Worm (Caenorhabditis elegans) whole organism, L2 larva: ENCODE measurements around the gene ins-7.

ENCODE experiments used
- ama-1 ChIP-seq: fragments of 150-350 bp; optimal IDR thresholded peaks from 2 replicates; lab custom pipeline; 2018; ENCODE audit warnings: inconsistent platforms
- dmd-4 ChIP-seq: sonication (generic microtip); optimal IDR thresholded peaks from 2 replicates; lab custom pipeline; 2017; ENCODE audit warnings: missing biosample characterization, missing genetic modification characterization
- egl-27 ChIP-seq: sonication (generic microtip); optimal IDR thresholded peaks from 3 replicates; lab custom pipeline; 2017; ENCODE audit warnings: missing biosample characterization, missing genetic modification reagents, missing genetic modification characterization
- nhr-12 ChIP-seq: fragments of 150-350 bp; optimal IDR thresholded peaks from 2 replicates; lab custom pipeline; 2014; ENCODE audit warnings: missing biosample characterization, missing genetic modification characterization
- nhr-237 ChIP-seq: fragments of 150-350 bp; optimal IDR thresholded peaks from 2 replicates; lab custom pipeline; 2014; ENCODE audit warnings: missing biosample characterization, missing genetic modification characterization
- unc-62 ChIP-seq: fragments of 150-350 bp; optimal IDR thresholded peaks from 2 replicates; lab custom pipeline; 2014; ENCODE audit warnings: missing biosample characterization, missing genetic modification reagents, missing genetic modification characterization
- ztf-11 ChIP-seq: sonication (generic microtip); optimal IDR thresholded peaks from 2 replicates; lab custom pipeline; 2017; ENCODE audit warnings: missing biosample characterization, missing genetic modification characterization

DNA sequence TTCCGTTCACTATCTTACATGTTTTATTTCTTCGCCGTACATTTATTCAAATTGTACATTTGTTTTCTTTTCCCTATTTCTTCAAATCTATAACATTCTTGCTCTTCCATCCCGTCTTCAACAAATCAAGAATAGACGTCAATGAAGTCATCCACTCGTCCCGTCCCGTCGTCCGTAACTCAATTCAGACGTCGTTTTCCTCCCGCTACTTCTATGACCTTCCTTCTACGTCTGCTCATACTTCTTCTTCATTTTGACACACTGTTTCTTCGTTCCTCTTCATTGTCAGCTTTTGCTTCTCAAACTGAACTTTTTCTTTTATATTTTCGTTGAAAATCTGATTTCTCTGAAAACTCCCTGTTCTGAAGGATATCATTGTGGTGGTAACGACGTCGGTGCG lies 22.6 kb downstream of the ins-7 start:
- no peak for TF ChIP-seq egl-27 (tag; lab: Kevin White, UChicago)
- no peak for TF ChIP-seq nhr-12
- no peak for TF ChIP-seq unc-62 (GFP tag; lab: Kevin White, UChicago)
- TF ChIP-seq ama-1: no peak
- TF ChIP-seq ztf-11 (tag; lab: Kevin White, UChicago): no peak
- no peak for TF ChIP-seq dmd-4 (tag; lab: Kevin White, UChicago)
- no peak for TF ChIP-seq nhr-237
